Fruit fly (Drosophila melanogaster): Measurements from ENCODE around the gene CG5421.

DNA sequence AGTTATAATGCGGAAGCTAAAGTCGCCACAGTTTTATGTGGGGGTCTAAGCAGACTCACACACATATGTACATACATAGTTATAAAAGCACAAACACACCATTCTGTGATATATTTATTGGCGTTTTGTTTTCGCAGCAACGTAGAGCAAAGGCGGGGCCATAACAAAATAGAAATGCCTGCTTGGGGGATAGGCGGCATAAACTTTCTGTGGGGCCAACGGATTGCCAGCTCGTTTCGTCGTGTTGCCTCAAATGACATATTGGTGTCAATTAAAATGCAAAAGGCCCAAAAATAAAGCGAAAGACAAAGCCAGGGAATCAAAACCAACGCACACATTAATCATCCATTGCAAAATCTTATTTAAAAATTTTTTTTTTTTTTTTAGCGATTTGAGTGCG is 20.9 kb upstream of the CG5421 start:
- no peak for TF ChIP-seq Dfd (GFP tag; optimal IDR thresholded peaks at IDR 0.05)
- TF ChIP-seq psq (GFP tag; optimal IDR thresholded peaks at IDR 0.05), result no peak
- TF ChIP-seq Jra (GFP tag; optimal IDR thresholded peaks at IDR 0.05), result no peak
- no peak for TF ChIP-seq Vsx2 (GFP tag; optimal IDR thresholded peaks at IDR 0.05; ENCODE audit: partially characterized antibody)
- no peak for TF ChIP-seq Abd-B (GFP tag; optimal IDR thresholded peaks at IDR 0.05)
- no peak for TF ChIP-seq GATAd (GFP tag; optimal IDR thresholded peaks at IDR 0.05)
- TF ChIP-seq Mio (GFP tag; optimal IDR thresholded peaks at IDR 0.05), result no peak
- TF ChIP-seq Dif (GFP tag; optimal IDR thresholded peaks at IDR 0.05; ENCODE audit: partially characterized antibody), result no peak
- TF ChIP-seq sv (GFP tag; optimal IDR thresholded peaks at IDR 0.05), result no peak
- no peak for TF ChIP-seq HLH106 (tag; optimal IDR thresholded peaks at IDR 0.05)
